Worm (Caenorhabditis elegans) whole organism, L3 larva: Measurements from ENCODE around the gene R13A5.10.
"Not testable (repeated sequence)": the region's sequence is repeated elsewhere in the genome, so short reads cannot be mapped to it uniquely, and the experiment has no call there.

Experiments
- ZK546.5 ChIP-seq: sonication (generic microtip); optimal IDR thresholded peaks from 2 replicates; lab custom pipeline; 2017; ENCODE audit warnings: missing biosample characterization, missing genetic modification characterization
- ama-1 ChIP-seq: fragments of 150-350 bp; optimal IDR thresholded peaks from 2 replicates; lab custom pipeline; 2018
- ceh-16 ChIP-seq: sonication (generic microtip); optimal IDR thresholded peaks from 2 replicates; lab custom pipeline; 2017; ENCODE audit warnings: missing biosample characterization, missing genetic modification characterization
- ceh-28 ChIP-seq: fragments of 150-350 bp; optimal IDR thresholded peaks from 2 replicates; lab custom pipeline; 2014; ENCODE audit warnings: missing biosample characterization, missing genetic modification reagents, missing genetic modification characterization
- ceh-82 ChIP-seq: fragments of 150-350 bp; optimal IDR thresholded peaks from 2 replicates; lab custom pipeline; 2014; ENCODE audit warnings: missing biosample characterization, missing genetic modification characterization
- ceh-9 ChIP-seq: sonication (generic microtip); optimal IDR thresholded peaks from 2 replicates; lab custom pipeline; 2018; ENCODE audit warnings: missing biosample characterization, missing genetic modification characterization
- daf-12 ChIP-seq: fragments of 150-350 bp; optimal IDR thresholded peaks from 2 replicates; lab custom pipeline; 2014; ENCODE audit warnings: missing biosample characterization, missing genetic modification reagents, missing genetic modification characterization
- egl-27 ChIP-seq: sonication (generic microtip); optimal IDR thresholded peaks from 4 replicates; lab custom pipeline; 2017; ENCODE audit warnings: missing biosample characterization, missing genetic modification reagents, missing genetic modification characterization
- elt-2 ChIP-seq: sonication (generic microtip); optimal IDR thresholded peaks from 2 replicates; lab custom pipeline; 2016; ENCODE audit warnings: missing genetic modification reagents, mild to moderate bottlenecking, missing genetic modification characterization, missing compliant biosample characterization
- elt-3 ChIP-seq, 3 experiments: fragments of 150-350 bp in 1 of 3; sonication (generic microtip) in 2 of 3; optimal IDR thresholded peaks; 2 replicates in 2 of 3; 4 replicates in 1 of 3; lab custom pipeline; 2014 to 2017; ENCODE audit warnings: missing biosample characterization in 3 of 3, missing genetic modification characterization in 3 of 3
- eor-1 ChIP-seq, 2 experiments: fragments of 150-350 bp; optimal IDR thresholded peaks; 2 replicates each; lab custom pipeline; 2014 to 2018; ENCODE audit warnings: missing biosample characterization in 2 of 2, missing genetic modification characterization in 2 of 2
- fkh-10 ChIP-seq: sonication (generic microtip); optimal IDR thresholded peaks from 2 replicates; lab custom pipeline; 2017; ENCODE audit warnings: missing biosample characterization, missing genetic modification reagents, missing genetic modification characterization
- fkh-2 ChIP-seq: fragments of 150-350 bp; optimal IDR thresholded peaks from 2 replicates; lab custom pipeline; 2014; ENCODE audit warnings: missing biosample characterization, missing genetic modification reagents, missing genetic modification characterization
- fos-1 ChIP-seq: fragments of 150-350 bp; optimal IDR thresholded peaks from 2 replicates; lab custom pipeline; 2014; ENCODE audit warnings: missing biosample characterization, missing genetic modification characterization
- lin-15B ChIP-seq: fragments of 150-350 bp; optimal IDR thresholded peaks from 2 replicates; lab custom pipeline; 2014; ENCODE audit warnings: missing biosample characterization, missing genetic modification characterization
- lsy-12 ChIP-seq: sonication (generic microtip); optimal IDR thresholded peaks from 2 replicates; lab custom pipeline; 2016; ENCODE audit warnings: mild to moderate bottlenecking, missing genetic modification characterization, missing compliant biosample characterization
- mdl-1 ChIP-seq: fragments of 150-350 bp; optimal IDR thresholded peaks from 2 replicates; lab custom pipeline; 2014; ENCODE audit warnings: missing biosample characterization, missing genetic modification characterization
- nfya-1 ChIP-seq: sonication (generic microtip); optimal IDR thresholded peaks from 2 replicates; lab custom pipeline; 2017; ENCODE audit warnings: missing genetic modification characterization, mild to moderate bottlenecking, missing compliant biosample characterization, antibody characterized with exemption, moderate library complexity; ENCODE audit not compliant: insufficient read depth
- nhr-12 ChIP-seq: fragments of 150-350 bp; optimal IDR thresholded peaks from 2 replicates; lab custom pipeline; 2014; ENCODE audit warnings: missing biosample characterization, missing genetic modification characterization
- nhr-23 ChIP-seq: fragments of 150-350 bp; optimal IDR thresholded peaks from 2 replicates; lab custom pipeline; 2014; ENCODE audit warnings: missing biosample characterization, missing genetic modification reagents, missing genetic modification characterization
- nhr-237 ChIP-seq: fragments of 150-350 bp; optimal IDR thresholded peaks from 2 replicates; lab custom pipeline; 2014; ENCODE audit warnings: missing biosample characterization, missing genetic modification characterization
- nhr-25 ChIP-seq: sonication (generic microtip); optimal IDR thresholded peaks from 2 replicates; lab custom pipeline; 2017; ENCODE audit warnings: missing biosample characterization, missing genetic modification characterization
- nhr-28 ChIP-seq: fragments of 150-350 bp; optimal IDR thresholded peaks from 2 replicates; lab custom pipeline; 2014; ENCODE audit warnings: missing biosample characterization, missing genetic modification characterization
- nhr-43 ChIP-seq: sonication (generic microtip); optimal IDR thresholded peaks from 2 replicates; lab custom pipeline; 2016; ENCODE audit warnings: mild to moderate bottlenecking, missing genetic modification characterization, missing compliant biosample characterization; ENCODE audit not compliant: poor library complexity, severe bottlenecking
- nhr-76 ChIP-seq: fragments of 150-350 bp; sonication (generic microtip); optimal IDR thresholded peaks from 5 replicates; lab custom pipeline; 2014; ENCODE audit warnings: missing biosample characterization, missing genetic modification characterization
- pqm-1 ChIP-seq: fragments of 150-350 bp; optimal IDR thresholded peaks from 2 replicates; lab custom pipeline; 2017; ENCODE audit warnings: missing biosample characterization, missing genetic modification characterization, inconsistent platforms
- sea-2 ChIP-seq: fragments of 150-350 bp; sonication (generic microtip); optimal IDR thresholded peaks from 4 replicates; lab custom pipeline; 2014; ENCODE audit warnings: missing biosample characterization, missing genetic modification reagents, missing genetic modification characterization
- skn-1 ChIP-seq: fragments of 150-350 bp; optimal IDR thresholded peaks from 2 replicates; lab custom pipeline; 2014; ENCODE audit warnings: missing biosample characterization, missing genetic modification characterization
- snpc-4 ChIP-seq: fragments of 150-350 bp; optimal IDR thresholded peaks from 2 replicates; lab custom pipeline; 2014; ENCODE audit warnings: missing biosample characterization, missing genetic modification characterization
- tbx-2 ChIP-seq: sonication (generic microtip); optimal IDR thresholded peaks from 2 replicates; lab custom pipeline; 2016; ENCODE audit warnings: mild to moderate bottlenecking, missing genetic modification characterization, missing compliant biosample characterization
- unc-39 ChIP-seq: sonication (generic microtip); optimal IDR thresholded peaks from 4 replicates; lab custom pipeline; 2017; ENCODE audit warnings: missing biosample characterization, missing genetic modification characterization
- unc-62 ChIP-seq: fragments of 150-350 bp; sonication (generic microtip); optimal IDR thresholded peaks from 4 replicates; lab custom pipeline; 2014; ENCODE audit warnings: missing biosample characterization, missing genetic modification reagents, missing genetic modification characterization
- ztf-11 ChIP-seq: fragments of 150-350 bp; optimal IDR thresholded peaks from 2 replicates; lab custom pipeline; 2014; ENCODE audit warnings: missing biosample characterization, missing genetic modification characterization

The R13A5.10 gene

ce11 chrIII:7618294-7618693 lies 35.5 kb upstream of the R13A5.10 start:
- TF ChIP-seq nhr-23 (tag; lab: Kevin White, UChicago) (peak; percentile 77), sea-2 (GFP tag; lab: Kevin White, UChicago) (no peak)

- no peak for TF ChIP-seq eor-1 (tag; optimal IDR thresholded peaks at IDR 0.05; lab: Kevin White, UChicago)
- no peak for TF ChIP-seq ceh-9 (tag; lab: Kevin White, UChicago)
- TF ChIP-seq skn-1 (tag; lab: Kevin White, UChicago), result no peak
- TF ChIP-seq unc-62 (GFP tag; lab: Kevin White, UChicago), result no peak
- TF ChIP-seq elt-2 (tag; lab: Kevin White, UChicago), result no peak
- TF ChIP-seq nfya-1 (tag; lab: Kevin White, UChicago), result no peak
- no peak for TF ChIP-seq lsy-12 (tag; lab: Kevin White, UChicago)
- TF ChIP-seq nhr-43 (tag; lab: Kevin White, UChicago), result no peak
- no peak for TF ChIP-seq ceh-82
- TF ChIP-seq fkh-2, result no peak
- no peak for TF ChIP-seq elt-3 (tag; optimal IDR thresholded peaks at IDR 0.05; lab: Kevin White, UChicago)
- no peak for TF ChIP-seq nhr-12 (tag; lab: Kevin White, UChicago)
- no peak for TF ChIP-seq tbx-2 (tag; lab: Kevin White, UChicago)
- TF ChIP-seq ama-1 (lab: Kevin White, UChicago), result no peak
- TF ChIP-seq ztf-11 (tag; lab: Kevin White, UChicago), result no peak
- TF ChIP-seq nhr-237 (tag; lab: Kevin White, UChicago), result no peak
- no peak for TF ChIP-seq nhr-25
- TF ChIP-seq pqm-1 (tag; lab: Kevin White, UChicago), result no peak
Measured at ce11 chrIII:7616228-7616627, 33.4 kb upstream of the R13A5.10 start, which contains the start of gene T04A6.1. TSS of gene T04A6.1 (plus strand) at chrIII:7616528.

ce11 chrIII:7614530-7614929 lies 31.7 kb upstream of the R13A5.10 start, which contains the start of gene T04A6.2:
TSS of gene T04A6.2 (plus strand) at chrIII:7614830.
- TF ChIP-seq ceh-82 (no peak), mdl-1 (tag; lab: Kevin White, UChicago) (no peak), nhr-12 (tag; lab: Kevin White, UChicago) (no peak), skn-1 (tag; lab: Kevin White, UChicago) (no peak), ZK546.5 (tag; lab: Kevin White, UChicago) (no peak), nfya-1 (tag; lab: Kevin White, UChicago) (no peak), nhr-28 (no peak), egl-27 (no peak), ceh-16 (tag; lab: Kevin White, UChicago) (no peak), fkh-10 (GFP tag; lab: Kevin White, UChicago) (no peak)

ce11 chrIII:7609168-7609567 lies 26.4 kb upstream of the R13A5.10 start, which contains the start of gene nsph-4.3:
TSS of gene nsph-4.3 (minus strand) at chrIII:7609268.
- TF ChIP-seq nhr-25, result no peak
- no peak for TF ChIP-seq fos-1
- no peak for TF ChIP-seq daf-12
- TF ChIP-seq unc-39 (tag; lab: Kevin White, UChicago), result no peak
- TF ChIP-seq nhr-12 (tag; lab: Kevin White, UChicago), result no peak
- no peak for TF ChIP-seq nhr-76 (tag; lab: Kevin White, UChicago)
- TF ChIP-seq snpc-4 (tag; lab: Kevin White, UChicago), result no peak
- TF ChIP-seq elt-3 (tag; optimal IDR thresholded peaks at IDR 0.05; lab: Kevin White, UChicago), result no peak
- no peak for TF ChIP-seq ceh-28
- no peak for TF ChIP-seq ama-1 (lab: Kevin White, UChicago)

- TF ChIP-seq skn-1 (tag; lab: Kevin White, UChicago) (no peak), fkh-10 (GFP tag; lab: Kevin White, UChicago) (no peak)
Measured at ce11 chrIII:7608223-7608622, 25.4 kb upstream of the R13A5.10 start, which contains the start of gene T04A6.3. TSS of gene T04A6.3 (minus strand) at chrIII:7608323.

DNA sequence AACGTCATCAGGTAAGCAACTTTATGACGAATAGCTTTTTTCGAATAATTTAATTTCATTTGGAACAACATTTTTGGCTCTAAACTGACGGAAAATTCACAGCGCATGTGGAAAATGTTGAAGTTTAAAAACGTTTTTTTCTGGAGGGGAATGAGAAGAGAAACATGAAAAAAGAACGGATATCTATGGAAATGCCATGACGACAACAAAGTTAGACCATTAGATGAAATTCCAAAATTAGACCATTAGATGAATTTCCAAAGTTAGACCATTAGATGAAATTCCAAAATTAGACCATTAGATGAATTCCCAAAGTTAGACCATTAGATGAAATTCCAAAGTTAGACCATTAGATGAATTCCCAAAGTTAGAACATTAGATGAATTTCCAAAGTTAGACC lies 11.7 kb upstream of the R13A5.10 start, which contains the start of gene Y80D4G.2:
Gene Y80D4G.2, minus strand, starts transcription at position 101 of the 400 bp plus-strand sequence.
- not testable (repeated sequence) for TF ChIP-seq daf-12; lin-15B (tag; lab: Kevin White, UChicago); nhr-43 (tag; lab: Kevin White, UChicago)
